Worm (Caenorhabditis elegans): ENCODE data around the gene rexd-1.

ce11 chrIII:1794100-1794499 lies 40.2 kb upstream of the rexd-1 start:
- TF ChIP-seq ham-2 (GFP tag; optimal IDR thresholded peaks at IDR 0.05), result no peak
- TF ChIP-seq nhr-237 (tag; optimal IDR thresholded peaks at IDR 0.05), result no peak
- no peak for TF ChIP-seq nhr-76 (tag; optimal IDR thresholded peaks at IDR 0.05)

All from whole organism, mixed stage, embryonic.